Worm (Caenorhabditis elegans): ENCODE data around the gene dot-1.4.

- no peak for TF ChIP-seq him-1 (tag; optimal IDR thresholded peaks at IDR 0.05)
- TF ChIP-seq W03F9.2 (tag; optimal IDR thresholded peaks at IDR 0.05) = no peak
Observed at ce11 chrX:11910046-11910445, 21.4 kb downstream of the dot-1.4 start, which contains the start of gene Y62H9A.15.
